Worm (Caenorhabditis elegans) whole organism, young adult: ENCODE measurements around the gene Y64G10A.1.

ENCODE experiments used
- C17E4.6 ChIP-seq: fragments of 200-800 bp; sonication (Bioruptor generic); IDR thresholded peaks from 2 replicates; pipeline ENCODE4 v1.3.6; 2022; ENCODE audit warnings: missing genetic modification reagents, missing genetic modification characterization, missing compliant biosample characterization
- F22D6.2 ChIP-seq: sonication (generic microtip); optimal IDR thresholded peaks from 2 replicates; lab custom pipeline; 2016; ENCODE audit warnings: mild to moderate bottlenecking, missing genetic modification characterization, missing compliant biosample characterization
- F33H1.4 ChIP-seq: fragments of 200-800 bp; sonication (Bioruptor generic); IDR thresholded peaks from 2 replicates; pipeline ENCODE4 v1.3.6; 2022; ENCODE audit warnings: missing genetic modification reagents, missing genetic modification characterization, missing compliant biosample characterization
- F39B2.1 ChIP-seq: fragments of 200-800 bp; sonication (Bioruptor generic); IDR thresholded peaks from 2 replicates; pipeline ENCODE4 v1.3.6; 2022; ENCODE audit warnings: missing genetic modification reagents, missing genetic modification characterization, missing compliant biosample characterization
- F55B11.4 ChIP-seq: sonication (generic microtip); optimal IDR thresholded peaks from 2 replicates; lab custom pipeline; 2016; ENCODE audit warnings: missing compliant biosample characterization, missing genetic modification characterization, borderline replicate concordance; ENCODE audit not compliant: insufficient read depth
- F57A8.1 ChIP-seq: fragments of 200-800 bp; sonication (Bioruptor generic); optimal IDR thresholded peaks from 2 replicates; lab custom pipeline; 2018; ENCODE audit warnings: mild to moderate bottlenecking, missing genetic modification characterization, moderate library complexity, missing compliant biosample characterization
- K11D2.4 ChIP-seq: fragments of 200-800 bp; sonication (Bioruptor generic); IDR thresholded peaks from 2 replicates; pipeline ENCODE4 v1.3.6; 2022; ENCODE audit warnings: missing genetic modification reagents, missing genetic modification characterization, missing compliant biosample characterization
- Y53F4B.3 ChIP-seq: fragments of 200-800 bp; sonication (Bioruptor generic); IDR thresholded peaks from 2 replicates; pipeline ENCODE4 v1.3.6; 2022; ENCODE audit warnings: missing genetic modification reagents, missing genetic modification characterization, missing compliant biosample characterization
- Y67H2A.10 ChIP-seq: fragments of 200-800 bp; sonication (Bioruptor generic); conservative IDR thresholded peaks from 2 replicates; pipeline ENCODE4 v1.3.6; 2022; ENCODE audit warnings: missing genetic modification reagents, missing genetic modification characterization, missing compliant biosample characterization
- ama-1 ChIP-seq, 3 experiments: fragments of 150-350 bp in 1 of 3; sonication (generic microtip) in 2 of 3; optimal IDR thresholded peaks; 2 replicates each; lab custom pipeline; 2014 to 2018; ENCODE audit warnings: missing biosample characterization in 2 of 3, missing genetic modification characterization in 2 of 3, missing genetic modification reagents in 2 of 3
- athp-1 ChIP-seq: sonication (generic microtip); optimal IDR thresholded peaks from 2 replicates; lab custom pipeline; 2017; ENCODE audit warnings: mild to moderate bottlenecking, missing genetic modification characterization, missing compliant biosample characterization
- attf-3 ChIP-seq: fragments of 200-800 bp; sonication (Bioruptor generic); conservative IDR thresholded peaks from 2 replicates; pipeline ENCODE4 v1.3.6; 2022; ENCODE audit warnings: missing genetic modification reagents, missing genetic modification characterization, missing compliant biosample characterization
- attf-5 ChIP-seq: fragments of 200-800 bp; sonication (Bioruptor generic); optimal IDR thresholded peaks from 2 replicates; lab custom pipeline; 2018; ENCODE audit warnings: mild to moderate bottlenecking, missing genetic modification characterization, missing compliant biosample characterization
- attf-6 ChIP-seq: fragments of 200-800 bp; sonication (Bioruptor generic); IDR thresholded peaks from 2 replicates; pipeline ENCODE4 v1.3.6; 2022; ENCODE audit warnings: missing genetic modification reagents, missing genetic modification characterization, missing compliant biosample characterization
- ccch-3 ChIP-seq: fragments of 200-800 bp; sonication (Bioruptor generic); optimal IDR thresholded peaks from 2 replicates; lab custom pipeline; 2018; ENCODE audit warnings: mild to moderate bottlenecking, missing genetic modification characterization, missing compliant biosample characterization
- cebp-1 ChIP-seq, 2 experiments: fragments of 200-800 bp in 1 of 2; sonication (Bioruptor generic) in 1 of 2; sonication (generic microtip) in 1 of 2; IDR thresholded peaks in 1 of 2; optimal IDR thresholded peaks in 1 of 2; 2 replicates each; pipeline versions ENCODE4 v1.3.6 to Lab custom; 2017 to 2022; ENCODE audit warnings: missing compliant biosample characterization in 2 of 2, missing genetic modification characterization in 2 of 2, mild to moderate bottlenecking in 1 of 2, missing genetic modification reagents in 1 of 2, moderate library complexity in 1 of 2
- dox-1 ChIP-seq: fragments of 200-800 bp; sonication (Bioruptor generic); IDR thresholded peaks from 2 replicates; pipeline ENCODE4 v1.3.6; 2022; ENCODE audit warnings: missing genetic modification reagents, missing genetic modification characterization, missing compliant biosample characterization
- egl-18 ChIP-seq: fragments of 200-800 bp; sonication (Bioruptor generic); IDR thresholded peaks from 2 replicates; pipeline ENCODE4 v1.3.6; 2022; ENCODE audit warnings: missing genetic modification reagents, missing genetic modification characterization, missing compliant biosample characterization
- egl-44 ChIP-seq: fragments of 200-800 bp; sonication (Bioruptor generic); IDR thresholded peaks from 2 replicates; pipeline ENCODE4 v1.3.6; 2022; ENCODE audit warnings: missing genetic modification reagents, missing genetic modification characterization, missing compliant biosample characterization
- him-1 ChIP-seq: sonication (generic microtip); optimal IDR thresholded peaks from 2 replicates; lab custom pipeline; 2016; ENCODE audit warnings: missing genotype, missing genetic modification reagents, missing genetic modification characterization, missing compliant biosample characterization
- hlh-26 ChIP-seq: fragments of 200-800 bp; sonication (Bioruptor generic); conservative IDR thresholded peaks from 2 replicates; pipeline ENCODE4 v1.3.6; 2022; ENCODE audit warnings: missing genetic modification reagents, missing genetic modification characterization, missing compliant biosample characterization
- hsf-1 ChIP-seq: fragments of 200-800 bp; sonication (Bioruptor generic); IDR thresholded peaks from 2 replicates; pipeline ENCODE4 v1.3.6; 2022; ENCODE audit warnings: missing genetic modification reagents, missing genetic modification characterization, missing compliant biosample characterization
- lag-1 ChIP-seq: fragments of 200-800 bp; sonication (Bioruptor generic); IDR thresholded peaks from 2 replicates; pipeline ENCODE4 v1.3.6; 2022; ENCODE audit warnings: missing genetic modification reagents, missing genetic modification characterization, missing compliant biosample characterization
- lsl-1 ChIP-seq: fragments of 200-800 bp; sonication (Bioruptor generic); optimal IDR thresholded peaks from 2 replicates; lab custom pipeline; 2018; ENCODE audit warnings: mild to moderate bottlenecking, missing genetic modification characterization, moderate library complexity, missing compliant biosample characterization
- lsy-27 ChIP-seq: sonication (generic microtip); optimal IDR thresholded peaks from 2 replicates; lab custom pipeline; 2017; ENCODE audit warnings: missing genetic modification characterization, mild to moderate bottlenecking, missing compliant biosample characterization, antibody characterized with exemption, missing genotype, borderline replicate concordance; ENCODE audit not compliant: insufficient read depth
- madf-3 ChIP-seq: fragments of 200-800 bp; sonication (Bioruptor generic); IDR thresholded peaks from 2 replicates; pipeline ENCODE4 v1.3.6; 2022; ENCODE audit warnings: missing genetic modification reagents, missing genetic modification characterization, missing compliant biosample characterization
- mxl-1 ChIP-seq: sonication (generic microtip); optimal IDR thresholded peaks from 2 replicates; lab custom pipeline; 2016; ENCODE audit warnings: missing genetic modification characterization, missing compliant biosample characterization
- nfya-1 ChIP-seq: sonication (generic microtip); optimal IDR thresholded peaks from 2 replicates; lab custom pipeline; 2017; ENCODE audit warnings: antibody characterized with exemption, missing compliant biosample characterization, missing genetic modification characterization, borderline replicate concordance; ENCODE audit not compliant: insufficient read depth
- nhr-179 ChIP-seq: sonication (generic microtip); optimal IDR thresholded peaks from 2 replicates; lab custom pipeline; 2016; ENCODE audit warnings: mild to moderate bottlenecking, missing genetic modification characterization, missing compliant biosample characterization
- nhr-80 ChIP-seq: sonication (generic microtip); optimal IDR thresholded peaks from 2 replicates; lab custom pipeline; 2016; ENCODE audit warnings: missing genetic modification characterization, missing compliant biosample characterization
- pbrm-1 ChIP-seq: fragments of 200-800 bp; sonication (Bioruptor generic); IDR thresholded peaks from 2 replicates; pipeline ENCODE4 v1.3.6; 2022; ENCODE audit warnings: missing genetic modification reagents, missing genetic modification characterization, missing compliant biosample characterization
- pha-4 ChIP-seq: fragments of 150-350 bp; sonication (generic microtip); optimal IDR thresholded peaks from 2 replicates; lab custom pipeline; 2014; ENCODE audit warnings: missing biosample characterization, missing genetic modification reagents, missing genetic modification characterization
- repo-1 ChIP-seq: sonication (generic microtip); optimal IDR thresholded peaks from 2 replicates; lab custom pipeline; 2017; ENCODE audit warnings: mild to moderate bottlenecking, missing genetic modification characterization, missing compliant biosample characterization
- sdz-38 ChIP-seq: sonication (generic microtip); optimal IDR thresholded peaks from 2 replicates; lab custom pipeline; 2016; ENCODE audit warnings: missing genotype, missing genetic modification characterization, missing compliant biosample characterization
- sea-2 ChIP-seq: fragments of 200-800 bp; sonication (Bioruptor generic); IDR thresholded peaks from 2 replicates; pipeline ENCODE4 v1.3.6; 2022; ENCODE audit warnings: missing genetic modification characterization, missing compliant biosample characterization
- snpc-1.1 ChIP-seq: sonication (generic microtip); optimal IDR thresholded peaks from 2 replicates; lab custom pipeline; 2017; ENCODE audit warnings: missing genetic modification characterization, mild to moderate bottlenecking, missing compliant biosample characterization, antibody characterized with exemption, moderate library complexity, missing genotype, missing genetic modification reagents; ENCODE audit not compliant: insufficient read depth
- snpc-4 ChIP-seq, 5 experiments: fragments of 150-350 bp in 1 of 5; sonication (generic microtip) in 4 of 5; optimal IDR thresholded peaks; 2 replicates each; lab custom pipeline; 2014 to 2018; ENCODE audit warnings: missing genetic modification characterization in 5 of 5, missing biosample characterization in 3 of 5, antibody characterized with exemption in 2 of 5, mild to moderate bottlenecking in 2 of 5, missing compliant biosample characterization in 2 of 5, missing genotype in 2 of 5, moderate library complexity in 2 of 5, missing genetic modification reagents in 1 of 5
- somi-1 ChIP-seq: fragments of 200-800 bp; sonication (Bioruptor generic); optimal IDR thresholded peaks from 2 replicates; lab custom pipeline; 2018; ENCODE audit warnings: mild to moderate bottlenecking, missing genetic modification characterization, missing compliant biosample characterization
- tbx-9 ChIP-seq: sonication (generic microtip); optimal IDR thresholded peaks from 2 replicates; lab custom pipeline; 2016; ENCODE audit warnings: borderline replicate concordance, missing genetic modification characterization, inconsistent platforms, missing compliant biosample characterization
- zfh-2 ChIP-seq: fragments of 200-800 bp; sonication (Bioruptor generic); conservative IDR thresholded peaks from 2 replicates; pipeline ENCODE4 v1.3.6; 2022; ENCODE audit warnings: missing genetic modification reagents, missing genetic modification characterization, missing compliant biosample characterization
- zim-3 ChIP-seq: sonication (generic microtip); optimal IDR thresholded peaks from 2 replicates; lab custom pipeline; 2017; ENCODE audit warnings: mild to moderate bottlenecking, missing genetic modification characterization, moderate library complexity, missing compliant biosample characterization
- ztf-18 ChIP-seq: sonication (generic microtip); optimal IDR thresholded peaks from 2 replicates; lab custom pipeline; 2016; ENCODE audit warnings: missing genotype, mild to moderate bottlenecking, missing genetic modification characterization, missing compliant biosample characterization
- ztf-25 ChIP-seq: fragments of 200-800 bp; sonication (Bioruptor generic); IDR thresholded peaks from 2 replicates; pipeline ENCODE4 v1.3.6; 2022; ENCODE audit warnings: missing genetic modification reagents, missing genetic modification characterization, missing compliant biosample characterization
- ztf-3 ChIP-seq: fragments of 200-800 bp; sonication (Bioruptor generic); optimal IDR thresholded peaks from 2 replicates; lab custom pipeline; 2018; ENCODE audit warnings: mild to moderate bottlenecking, missing genetic modification characterization, missing compliant biosample characterization

Y64G10A.1 gene

DNA sequence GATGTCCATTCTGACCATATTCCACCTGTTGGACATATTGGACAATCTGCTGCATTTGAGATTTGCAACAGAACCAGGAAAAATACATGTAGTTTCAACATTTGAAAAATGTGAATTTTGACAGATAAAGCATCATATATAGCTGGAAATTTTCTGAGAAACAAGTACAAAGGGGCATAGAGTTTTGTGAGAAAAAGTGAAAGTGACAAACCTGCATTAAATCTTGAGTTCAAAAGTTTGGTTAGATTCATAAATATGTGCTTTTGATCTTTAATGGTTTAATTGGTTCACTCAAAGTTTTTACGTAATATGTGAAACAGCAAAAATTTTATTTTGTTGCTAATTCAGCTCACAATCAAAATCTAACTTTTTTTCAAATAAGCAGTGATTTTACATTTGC lies 10.8 kb downstream of the Y64G10A.1 start, which contains the start of gene F02H6.7:
Gene F02H6.7 (minus strand): TSS at position 101 of the 400 bp plus-strand sequence.
- TF ChIP-seq F22D6.2 (tag; lab: Kevin White, UChicago): no peak
- TF ChIP-seq nfya-1 (tag; lab: Kevin White, UChicago): no peak
- TF ChIP-seq C17E4.6 (GFP tag; lab: Robert Waterston, UW): no peak
- no peak for TF ChIP-seq attf-3
- TF ChIP-seq lsl-1 (GFP tag; lab: Kevin White, UChicago): no peak
- TF ChIP-seq pha-4: no peak
- no peak for TF ChIP-seq K11D2.4
- no peak for TF ChIP-seq hlh-26 (GFP tag; lab: Robert Waterston, UW)
- TF ChIP-seq lsy-27 (tag; lab: Kevin White, UChicago): no peak
- TF ChIP-seq zim-3: no peak
- no peak for TF ChIP-seq cebp-1 (GFP tag; IDR thresholded peaks at IDR 0.05; lab: Robert Waterston, UW)
- no peak for TF ChIP-seq cebp-1 (tag; optimal IDR thresholded peaks at IDR 0.05; lab: Kevin White, UChicago)
- TF ChIP-seq lag-1: no peak
- TF ChIP-seq Y53F4B.3 (GFP tag; lab: Robert Waterston, UW): no peak
- no peak for TF ChIP-seq repo-1 (tag; lab: Kevin White, UChicago)
- TF ChIP-seq ztf-3 (GFP tag; lab: Kevin White, UChicago): no peak
- TF ChIP-seq F33H1.4 (GFP tag; lab: Robert Waterston, UW): no peak
- TF ChIP-seq zfh-2 (GFP tag; lab: Robert Waterston, UW): no peak
- no peak for TF ChIP-seq athp-1 (tag; lab: Kevin White, UChicago)
- TF ChIP-seq mxl-1: no peak
- TF ChIP-seq, all 124 proteins: peak for 0

- 0 out of 2 replicates have a peak, but pooled peaks have one; percentile 21 for TF ChIP-seq attf-6
- no peak for TF ChIP-seq egl-18
Measured at ce11 chrIV:14227138-14227537, 11.7 kb downstream of the Y64G10A.1 start.

ce11 chrIV:14224912-14225311 lies 14.0 kb downstream of the Y64G10A.1 start:
- TF ChIP-seq snpc-4 (GFP tag; optimal IDR thresholded peaks at IDR 0.05; lab: Kevin White, UChicago): peak; percentile 95
- TF ChIP-seq snpc-4 (tag; optimal IDR thresholded peaks at IDR 0.05; lab: Kevin White, UChicago): peak; percentile 66 to 99 (median 98)
- peak; percentile 69 for TF ChIP-seq snpc-1.1 (tag; lab: Kevin White, UChicago)
- TF ChIP-seq him-1 (tag; lab: Kevin White, UChicago): peak; percentile 88
- TF ChIP-seq ccch-3 (GFP tag; lab: Kevin White, UChicago): no peak
- TF ChIP-seq ama-1 (optimal IDR thresholded peaks at IDR 0.05; lab: Kevin White, UChicago): no peak
- TF ChIP-seq ama-1 (GFP tag; optimal IDR thresholded peaks at IDR 0.05; lab: Kevin White, UChicago): peak; percentile 33 to 86
- peak; percentile 63; the same call in 1 of the 2 replicates for TF ChIP-seq Y67H2A.10
- peak; percentile 4 for TF ChIP-seq nhr-80 (tag; lab: Kevin White, UChicago)
- peak; percentile 71 for TF ChIP-seq F57A8.1 (GFP tag; lab: Kevin White, UChicago)
- TF ChIP-seq F55B11.4 (tag; lab: Kevin White, UChicago): no peak
- no peak for TF ChIP-seq sea-2 (GFP tag; lab: Robert Waterston, UW)
- TF ChIP-seq F39B2.1 (GFP tag; lab: Robert Waterston, UW): no peak
- TF ChIP-seq attf-5: peak; percentile 69
- TF ChIP-seq egl-44 (GFP tag; lab: Robert Waterston, UW): peak; percentile 67; the same call in 1 of the 2 replicates
- no peak; the same call in 1 of the 2 replicates for TF ChIP-seq dox-1 (GFP tag; lab: Robert Waterston, UW)
- peak; percentile 49 for TF ChIP-seq lsl-1 (GFP tag; lab: Kevin White, UChicago)
- TF ChIP-seq ztf-18 (tag; lab: Kevin White, UChicago): peak; percentile 88
- no peak for TF ChIP-seq madf-3 (GFP tag; lab: Robert Waterston, UW)
- no peak for TF ChIP-seq sdz-38 (tag; lab: Kevin White, UChicago)
- peak; percentile 16 for TF ChIP-seq somi-1 (GFP tag; lab: Kevin White, UChicago)
- peak; percentile 81 for TF ChIP-seq pbrm-1 (GFP tag; lab: Robert Waterston, UW)
- peak; percentile 44 for TF ChIP-seq lsy-27 (tag; lab: Kevin White, UChicago)
- TF ChIP-seq hsf-1 (GFP tag; lab: Robert Waterston, UW): peak; percentile 64; the same call in 1 of the 2 replicates
- TF ChIP-seq tbx-9: no peak
- TF ChIP-seq ztf-25 (GFP tag; lab: Robert Waterston, UW): peak; percentile 96
- no peak for TF ChIP-seq nhr-179
